Fruit fly (Drosophila melanogaster): ENCODE measurements around the gene fd3F.

The fd3F gene

DNA sequence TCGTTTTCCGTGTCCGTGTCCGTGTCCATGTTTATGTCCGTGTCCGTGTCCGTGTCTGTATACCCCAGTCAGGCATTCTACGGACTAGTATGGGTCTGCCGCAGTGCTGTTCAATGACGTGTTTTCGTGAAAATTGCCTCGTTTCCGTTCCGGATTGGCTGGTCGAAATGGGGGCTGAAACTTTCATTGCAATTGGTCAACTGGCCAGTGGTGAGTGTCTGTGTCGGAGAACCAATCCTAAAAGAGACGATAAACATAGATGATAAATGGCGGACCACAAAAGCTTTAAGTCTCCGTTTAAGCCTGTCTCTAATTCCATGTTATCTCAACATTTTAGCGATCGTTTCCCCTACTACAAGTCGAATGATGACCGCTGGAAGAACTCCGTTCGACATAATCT lies 7.0 kb downstream of the fd3F start:
- TF ChIP-seq rn (GFP tag; IDR thresholded peaks at IDR 0.05) = no peak
- TF ChIP-seq CG34367 (tag; optimal IDR thresholded peaks at IDR 0.05) = no peak
- no peak for TF ChIP-seq EcR (GFP tag; optimal IDR thresholded peaks at IDR 0.05)
- no peak for TF ChIP-seq CG15710 (tag; optimal IDR thresholded peaks at IDR 0.05)
- no peak for TF ChIP-seq Snoo (tag; optimal IDR thresholded peaks at IDR 0.05)
- TF ChIP-seq gl (tag; optimal IDR thresholded peaks at IDR 0.05) = no peak
- no peak for TF ChIP-seq D1 (tag; optimal IDR thresholded peaks at IDR 0.05)
- no peak for TF ChIP-seq Ets98B (GFP tag; IDR thresholded peaks at IDR 0.05)
- TF ChIP-seq CG17806 (tag; optimal IDR thresholded peaks at IDR 0.05) = no peak
- no peak for TF ChIP-seq CG8301 (tag; optimal IDR thresholded peaks at IDR 0.05)
- no peak for TF ChIP-seq Pif1A (GFP tag; optimal IDR thresholded peaks at IDR 0.05)
- TF ChIP-seq CG32121 (GFP tag; IDR thresholded peaks at IDR 0.05) = no peak
- TF ChIP-seq CG14655 (GFP tag; optimal IDR thresholded peaks at IDR 0.05) = no peak
- TF ChIP-seq fd96Ca (GFP tag; IDR thresholded peaks at IDR 0.05) = no peak
- no peak for TF ChIP-seq CG13204 (GFP tag; optimal IDR thresholded peaks at IDR 0.05)
- no peak for TF ChIP-seq CG9948 (tag; optimal IDR thresholded peaks at IDR 0.05)
- no peak for TF ChIP-seq CG10348 (GFP tag; IDR thresholded peaks at IDR 0.05)
- TF ChIP-seq Pif1B (GFP tag; optimal IDR thresholded peaks at IDR 0.05) = no peak

dm6 chrX:3811340-3811788 lies 9.2 kb downstream of the fd3F start, which contains the start of gene ec:
TSS of gene ec (plus strand) at chrX:3811698.
- peak; percentile 49; the same call in 1 of the 3 replicates for TF ChIP-seq fd96Ca (GFP tag; IDR thresholded peaks at IDR 0.05)
- no peak for TF ChIP-seq rn (GFP tag; IDR thresholded peaks at IDR 0.05)
- 0 out of 3 replicates have a peak, but pooled peaks have one; percentile 31 for TF ChIP-seq CG4496 (GFP tag; IDR thresholded peaks at IDR 0.05)
- TF ChIP-seq CG32121 (GFP tag; IDR thresholded peaks at IDR 0.05) = peak; percentile 17; the same call in 1 of the 2 replicates
- peak; percentile 29 for TF ChIP-seq Pif1B (GFP tag; optimal IDR thresholded peaks at IDR 0.05)
- peak; percentile 12 for TF ChIP-seq EcR (GFP tag; optimal IDR thresholded peaks at IDR 0.05)
- peak; percentile 36; the same call in 1 of the 2 replicates for TF ChIP-seq Ets98B (GFP tag; IDR thresholded peaks at IDR 0.05)
- no peak for TF ChIP-seq CG10348 (GFP tag; IDR thresholded peaks at IDR 0.05)

dm6 chrX:3815663-3816062 lies 13.5 kb downstream of the fd3F start:
- TF ChIP-seq D1 (tag; optimal IDR thresholded peaks at IDR 0.05) = no peak
- no peak for TF ChIP-seq Snoo (tag; optimal IDR thresholded peaks at IDR 0.05)
- no peak for TF ChIP-seq CG8159 (tag; optimal IDR thresholded peaks at IDR 0.05)
- TF ChIP-seq CG9948 (tag; optimal IDR thresholded peaks at IDR 0.05) = no peak
- TF ChIP-seq CG4496 (GFP tag; IDR thresholded peaks at IDR 0.05) = no peak
- no peak for TF ChIP-seq CG8301 (tag; optimal IDR thresholded peaks at IDR 0.05)

- TF ChIP-seq CG10348 (GFP tag; IDR thresholded peaks at IDR 0.05) (no peak), CG17806 (tag; optimal IDR thresholded peaks at IDR 0.05) (no peak), EcR (GFP tag; optimal IDR thresholded peaks at IDR 0.05) (no peak), Pif1B (GFP tag; optimal IDR thresholded peaks at IDR 0.05) (no peak), rn (GFP tag; IDR thresholded peaks at IDR 0.05) (no peak)
Observed at dm6 chrX:3819470-3819869, 17.4 kb downstream of the fd3F start.

DNA sequence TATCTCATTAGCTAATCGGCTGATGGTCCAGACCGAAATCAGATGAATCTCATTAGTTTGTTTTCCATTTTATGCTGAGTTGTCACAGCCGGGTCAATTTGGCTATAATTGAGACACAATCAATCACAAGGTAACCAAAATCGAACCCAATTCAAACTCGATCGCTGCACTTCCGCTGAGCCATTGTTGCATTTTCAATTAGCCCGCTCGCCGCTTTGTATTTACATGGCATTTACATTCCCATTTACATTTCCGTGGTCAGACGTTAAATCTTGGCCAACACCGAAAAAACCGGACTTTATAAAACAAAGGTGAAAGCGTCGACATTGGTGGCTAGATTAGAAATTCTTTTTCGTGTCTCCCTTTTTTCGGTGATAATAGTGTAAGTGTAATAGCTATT lies 23.0 kb downstream of the fd3F start:
- TF ChIP-seq fd96Ca (GFP tag; IDR thresholded peaks at IDR 0.05) (no peak), CG15710 (tag; optimal IDR thresholded peaks at IDR 0.05) (no peak), CG9948 (tag; optimal IDR thresholded peaks at IDR 0.05) (no peak), CG8159 (tag; optimal IDR thresholded peaks at IDR 0.05) (no peak)

dm6 chrX:3827897-3828296 lies 25.8 kb downstream of the fd3F start, which contains the start of gene CG2901:
TSS of gene CG2901 (plus strand) at chrX:3828197.
- TF ChIP-seq fd96Ca (GFP tag; IDR thresholded peaks at IDR 0.05) (no peak), CG14655 (GFP tag; optimal IDR thresholded peaks at IDR 0.05) (no peak), CG9948 (tag; optimal IDR thresholded peaks at IDR 0.05) (no peak), CG13204 (GFP tag; optimal IDR thresholded peaks at IDR 0.05) (no peak)

DNA sequence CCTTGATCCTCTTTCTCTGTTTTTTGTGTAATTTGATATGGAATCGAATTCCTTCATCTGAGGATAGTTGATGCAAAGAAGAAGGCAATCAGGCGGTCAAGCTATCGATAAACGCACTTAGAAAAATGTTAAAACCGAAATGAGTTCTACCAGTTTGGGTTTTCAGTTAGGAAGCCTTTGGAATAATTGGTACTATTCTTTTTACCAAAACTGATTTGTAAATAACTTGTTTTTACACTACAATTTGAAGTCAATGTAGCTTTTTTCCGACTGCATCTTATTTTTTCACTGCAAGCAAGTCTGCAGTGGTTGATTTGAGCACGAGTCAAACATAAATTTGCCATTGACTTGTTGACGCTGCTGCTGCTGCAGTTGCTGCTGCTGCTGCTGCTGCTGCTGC lies 29.6 kb downstream of the fd3F start:
- TF ChIP-seq CG34367 (tag; optimal IDR thresholded peaks at IDR 0.05) (no peak), Ets98B (GFP tag; IDR thresholded peaks at IDR 0.05) (peak; percentile 51), rn (GFP tag; IDR thresholded peaks at IDR 0.05) (no peak), CG8301 (tag; optimal IDR thresholded peaks at IDR 0.05) (peak; percentile 55), CG9948 (tag; optimal IDR thresholded peaks at IDR 0.05) (peak; percentile 36), CG32121 (GFP tag; IDR thresholded peaks at IDR 0.05) (no peak), Pif1A (GFP tag; optimal IDR thresholded peaks at IDR 0.05) (no peak), CG14655 (GFP tag; optimal IDR thresholded peaks at IDR 0.05) (peak; percentile 59), CG13204 (GFP tag; optimal IDR thresholded peaks at IDR 0.05) (no peak), CG15710 (tag; optimal IDR thresholded peaks at IDR 0.05) (no peak), fd96Ca (GFP tag; IDR thresholded peaks at IDR 0.05) (no peak), gl (tag; optimal IDR thresholded peaks at IDR 0.05) (no peak), Snoo (tag; optimal IDR thresholded peaks at IDR 0.05) (no peak), CG10348 (GFP tag; IDR thresholded peaks at IDR 0.05) (no peak), D1 (tag; optimal IDR thresholded peaks at IDR 0.05) (no peak), CG4496 (GFP tag; IDR thresholded peaks at IDR 0.05) (peak; percentile 60; the same call in 2 of the 3 replicates), CG17806 (tag; optimal IDR thresholded peaks at IDR 0.05) (peak; percentile 20)
